Fruit fly (Drosophila melanogaster): ENCODE data around the gene if.

if gene

DNA sequence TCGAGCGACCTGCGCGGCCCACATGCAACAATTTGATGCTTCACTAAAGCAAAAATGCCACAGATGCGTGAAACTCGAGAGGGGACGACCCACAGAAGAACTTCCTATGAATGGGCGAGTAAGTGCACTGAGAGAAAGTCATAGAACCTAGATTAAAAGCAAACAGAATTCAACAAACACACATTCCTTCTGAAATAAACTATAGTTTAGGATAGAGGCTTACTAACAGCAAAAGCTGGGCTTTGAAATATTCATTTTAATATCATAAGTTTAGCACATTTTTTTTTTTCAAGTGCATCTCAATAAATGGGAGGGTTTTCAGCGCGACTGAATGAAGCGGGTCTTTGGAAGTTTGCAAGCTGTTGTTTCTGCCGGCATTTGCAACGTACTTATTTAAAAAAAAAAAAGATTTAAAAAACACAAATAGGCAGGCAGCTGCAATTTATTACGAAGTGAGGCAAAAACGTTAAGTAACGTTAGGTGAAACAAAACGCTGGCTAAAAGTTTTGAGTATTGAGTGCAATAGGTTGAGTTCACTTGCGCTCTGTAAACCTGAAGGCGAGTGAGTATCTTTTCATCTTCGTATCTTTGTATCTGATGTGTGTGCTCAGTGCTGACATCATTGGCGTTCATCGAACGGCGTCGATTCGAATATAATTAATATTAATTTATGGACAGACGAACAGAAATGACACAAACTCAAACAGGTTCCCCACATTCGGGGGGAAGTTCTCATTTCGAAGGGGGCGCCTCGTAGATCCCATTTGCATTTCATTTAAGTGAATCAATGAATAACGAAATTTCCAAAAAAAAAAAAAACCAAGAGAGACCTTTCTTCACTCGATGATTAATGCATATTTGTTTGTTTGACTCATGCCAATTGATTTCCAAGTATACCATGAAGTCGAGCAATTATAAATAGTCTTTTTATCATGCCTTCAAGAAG, 10.1 kb downstream of the if start (continued):
- TF ChIP-seq mld (GFP tag; IDR thresholded peaks at IDR 0.05; ENCODE audit: partially characterized antibody), result no peak
- TF ChIP-seq inv (GFP tag; IDR thresholded peaks at IDR 0.05; ENCODE audit: partially characterized antibody), result no peak
- TF ChIP-seq pzg (GFP tag; optimal IDR thresholded peaks at IDR 0.05), result no peak
- TF ChIP-seq D19B (GFP tag; optimal IDR thresholded peaks at IDR 0.05), result no peak
- TF ChIP-seq CG5245 (GFP tag; optimal IDR thresholded peaks at IDR 0.05), result peak; percentile 58
- TF ChIP-seq zf30C (GFP tag; optimal IDR thresholded peaks at IDR 0.05), result peak; percentile 41
- peak; percentile 42 for TF ChIP-seq lilli (GFP tag; optimal IDR thresholded peaks at IDR 0.05)
- no peak for TF ChIP-seq sqz (GFP tag; optimal IDR thresholded peaks at IDR 0.05)
- TF ChIP-seq CG4328 (GFP tag; optimal IDR thresholded peaks at IDR 0.05), result no peak
- no peak for TF ChIP-seq CG14965 (GFP tag; optimal IDR thresholded peaks at IDR 0.05; ENCODE audit: borderline replicate concordance)
- TF ChIP-seq Med (GFP tag), result peak; percentile 91
- TF ChIP-seq Vsx1 (GFP tag; optimal IDR thresholded peaks at IDR 0.05), result no peak
- TF ChIP-seq CG18262 (tag; optimal IDR thresholded peaks at IDR 0.05), result peak; percentile 73
- TF ChIP-seq Rx (GFP tag; IDR thresholded peaks at IDR 0.05), result peak; percentile 70
- no peak for TF ChIP-seq CG11398 (GFP tag; optimal IDR thresholded peaks at IDR 0.05)
- peak; percentile 7 for TF ChIP-seq NK7.1 (GFP tag; optimal IDR thresholded peaks at IDR 0.05)
- no peak for TF ChIP-seq CG13123 (GFP tag; optimal IDR thresholded peaks at IDR 0.05)
- TF ChIP-seq Six4 (GFP tag; optimal IDR thresholded peaks at IDR 0.05), result peak; percentile 55
- peak; percentile 44 for TF ChIP-seq Max (GFP tag; optimal IDR thresholded peaks at IDR 0.05)
- peak; percentile 58 for TF ChIP-seq CG31441 (GFP tag; IDR thresholded peaks at IDR 0.05)
- no peak for TF ChIP-seq CG3163 (GFP tag; optimal IDR thresholded peaks at IDR 0.05)
- TF ChIP-seq HmgZ (tag; optimal IDR thresholded peaks at IDR 0.05), result no peak
- no peak for TF ChIP-seq CG3407 (GFP tag; optimal IDR thresholded peaks at IDR 0.05)
- TF ChIP-seq E2f1 (GFP tag; IDR thresholded peaks at IDR 0.05), result peak; percentile 73
- TF ChIP-seq croc (GFP tag; conservative IDR thresholded peaks at IDR 0.05), result peak; percentile 66
- TF ChIP-seq CG42726 (GFP tag; IDR thresholded peaks at IDR 0.05; ENCODE audit: partially characterized antibody), result no peak
- TF ChIP-seq chinmo (GFP tag; IDR thresholded peaks at IDR 0.05; ENCODE audit: partially characterized antibody), result peak; percentile 67; the same call in 2 of the 4 replicates
- TF ChIP-seq Deaf1 (tag; optimal IDR thresholded peaks at IDR 0.05), result no peak
- TF ChIP-seq CG10321 (GFP tag; IDR thresholded peaks at IDR 0.05), result no peak
- TF ChIP-seq ara (GFP tag; IDR thresholded peaks at IDR 0.05), result peak; percentile 85
- TF ChIP-seq CG10565 (GFP tag; optimal IDR thresholded peaks at IDR 0.05), result no peak
- TF ChIP-seq cwo (GFP tag; optimal IDR thresholded peaks at IDR 0.05), result no peak
- TF ChIP-seq CG8089 (GFP tag; optimal IDR thresholded peaks at IDR 0.05), result peak; percentile 28
- no peak for TF ChIP-seq bigmax (GFP tag; optimal IDR thresholded peaks at IDR 0.05)
- peak; percentile 12 for TF ChIP-seq NC2β (GFP tag; optimal IDR thresholded peaks at IDR 0.05)
- TF ChIP-seq run (tag; optimal IDR thresholded peaks at IDR 0.05), result no peak
- TF ChIP-seq CG2120 (GFP tag; optimal IDR thresholded peaks at IDR 0.05), result no peak
- TF ChIP-seq fd3F (GFP tag; optimal IDR thresholded peaks at IDR 0.05), result no peak
- peak; percentile 62 for TF ChIP-seq CG10267 (tag; optimal IDR thresholded peaks at IDR 0.05)
- no peak for TF ChIP-seq CG16779 (GFP tag; IDR thresholded peaks at IDR 0.05)
- TF ChIP-seq tup (GFP tag; optimal IDR thresholded peaks at IDR 0.05), result peak; percentile 23
- peak; percentile 9 for TF ChIP-seq btn (GFP tag; optimal IDR thresholded peaks at IDR 0.05)
- no peak for TF ChIP-seq Neu2 (GFP tag; optimal IDR thresholded peaks at IDR 0.05; ENCODE audit: borderline replicate concordance)
- peak; percentile 11 for TF ChIP-seq Asciz (GFP tag; optimal IDR thresholded peaks at IDR 0.05)
- no peak for TF ChIP-seq CG11723 (GFP tag; optimal IDR thresholded peaks at IDR 0.05)
- peak; percentile 5 for TF ChIP-seq CG12104 (GFP tag; optimal IDR thresholded peaks at IDR 0.05)
- no peak for TF ChIP-seq CG3847 (GFP tag; IDR thresholded peaks at IDR 0.05)
- TF ChIP-seq CG2116 (GFP tag; optimal IDR thresholded peaks at IDR 0.05), result no peak
